Worm (Caenorhabditis elegans) whole organism, mixed stage, embryonic: ENCODE data around the gene F39G3.4.

Source experiments
- M03D4.4 ChIP-seq: sonication (generic microtip); optimal IDR thresholded peaks from 2 replicates; lab custom pipeline; 2017; ENCODE audit warnings: mild to moderate bottlenecking, missing genetic modification characterization, missing compliant biosample characterization
- bed-3 ChIP-seq: fragments of 200-800 bp; sonication (Bioruptor generic); optimal IDR thresholded peaks from 3 replicates; lab custom pipeline; 2018; ENCODE audit warnings: mild to moderate bottlenecking, missing genetic modification characterization, moderate library complexity, missing compliant biosample characterization
- ceh-43 ChIP-seq: fragments of 200-800 bp; sonication (Bioruptor generic); optimal IDR thresholded peaks from 2 replicates; lab custom pipeline; 2018; ENCODE audit warnings: mild to moderate bottlenecking, missing genetic modification characterization, moderate library complexity, missing compliant biosample characterization
- ces-1 ChIP-seq: fragments of 150-350 bp; optimal IDR thresholded peaks from 2 replicates; lab custom pipeline; 2014; ENCODE audit warnings: missing biosample characterization, missing genetic modification reagents, missing genetic modification characterization
- cnd-1 ChIP-seq: fragments of 200-800 bp; sonication (Bioruptor generic); optimal IDR thresholded peaks from 2 replicates; lab custom pipeline; 2018; ENCODE audit warnings: mild to moderate bottlenecking, missing genetic modification characterization, missing compliant biosample characterization
- flh-1 ChIP-seq: fragments of 200-800 bp; sonication (Bioruptor generic); optimal IDR thresholded peaks from 2 replicates; lab custom pipeline; 2018; ENCODE audit warnings: mild to moderate bottlenecking, missing genetic modification characterization, moderate library complexity, missing compliant biosample characterization
- ham-2 ChIP-seq: fragments of 200-800 bp; sonication (Bioruptor generic); optimal IDR thresholded peaks from 2 replicates; lab custom pipeline; 2018; ENCODE audit warnings: mild to moderate bottlenecking, missing genetic modification characterization, missing compliant biosample characterization
- mab-5 ChIP-seq: fragments of 150-350 bp; optimal IDR thresholded peaks from 2 replicates; lab custom pipeline; 2014; ENCODE audit warnings: missing biosample characterization, missing genetic modification characterization
- nhr-12 ChIP-seq: fragments of 150-350 bp; optimal IDR thresholded peaks from 2 replicates; lab custom pipeline; 2014; ENCODE audit warnings: missing biosample characterization, missing genetic modification characterization
- nhr-2 ChIP-seq: fragments of 150-350 bp; optimal IDR thresholded peaks from 2 replicates; lab custom pipeline; 2014; ENCODE audit warnings: missing biosample characterization, missing genetic modification characterization
- nhr-76 ChIP-seq: sonication (generic microtip); optimal IDR thresholded peaks from 2 replicates; lab custom pipeline; 2017; ENCODE audit warnings: missing biosample characterization, missing genetic modification characterization
- sem-2 ChIP-seq: fragments of 200-800 bp; sonication (Bioruptor generic); optimal IDR thresholded peaks from 2 replicates; lab custom pipeline; 2018; ENCODE audit warnings: mild to moderate bottlenecking, missing genetic modification characterization, missing compliant biosample characterization
- tbx-8 ChIP-seq: fragments of 200-800 bp; sonication (Bioruptor generic); optimal IDR thresholded peaks from 2 replicates; lab custom pipeline; 2018; ENCODE audit warnings: mild to moderate bottlenecking, missing genetic modification characterization, moderate library complexity, missing compliant biosample characterization
- unc-120 ChIP-seq: sonication (generic microtip); optimal IDR thresholded peaks from 2 replicates; lab custom pipeline; 2017; ENCODE audit warnings: missing genetic modification characterization, missing compliant biosample characterization; ENCODE audit not compliant: poor library complexity, severe bottlenecking
- zip-8 ChIP-seq: fragments of 150-350 bp; optimal IDR thresholded peaks from 2 replicates; lab custom pipeline; 2014; ENCODE audit warnings: missing biosample characterization, missing genetic modification characterization
- ztf-11 ChIP-seq: fragments of 150-350 bp; optimal IDR thresholded peaks from 2 replicates; lab custom pipeline; 2014; ENCODE audit warnings: missing biosample characterization, missing genetic modification characterization

The F39G3.4 gene

DNA sequence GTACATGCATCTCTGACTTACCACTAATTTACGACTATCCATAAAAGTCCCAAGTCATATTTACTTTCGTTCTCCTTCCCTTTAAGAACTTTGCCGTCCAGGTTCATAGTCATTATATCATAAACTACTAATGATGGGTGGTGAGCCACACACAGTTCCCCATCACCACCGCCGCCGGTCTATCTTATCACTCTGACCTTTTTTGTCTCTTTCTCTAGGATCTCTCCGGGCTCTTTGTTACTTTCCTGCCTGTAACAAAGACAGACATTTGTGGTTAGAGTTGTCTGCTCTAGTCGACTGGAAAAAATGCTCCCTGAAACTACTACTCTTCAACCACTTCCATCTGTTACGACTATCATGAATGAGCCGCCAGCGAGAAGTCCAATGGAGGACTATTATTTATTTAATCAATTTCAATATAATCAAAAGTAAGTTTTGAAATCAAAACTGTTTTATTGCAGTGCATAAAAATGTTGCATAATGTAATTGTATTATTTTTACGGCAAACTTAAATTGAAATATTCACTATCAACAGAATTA, 45.9 kb downstream of the F39G3.4 start, which contains the start of gene elt-7:
Gene elt-7 (plus strand): TSS at position 263 of the 540 bp plus-strand sequence.
- no peak for TF ChIP-seq ceh-43 (GFP tag; lab: Kevin White, UChicago)
- TF ChIP-seq zip-8 (tag; lab: Kevin White, UChicago), result no peak
- no peak for TF ChIP-seq nhr-76 (tag; lab: Kevin White, UChicago)
- no peak for TF ChIP-seq ces-1 (GFP tag; lab: Kevin White, UChicago)
- TF ChIP-seq cnd-1 (tag; lab: Kevin White, UChicago), result no peak
- no peak for TF ChIP-seq mab-5
- no peak for TF ChIP-seq flh-1
- TF ChIP-seq sem-2 (GFP tag; lab: Kevin White, UChicago), result no peak
- TF ChIP-seq ztf-11 (tag; lab: Kevin White, UChicago), result no peak
- TF ChIP-seq ham-2 (GFP tag; lab: Kevin White, UChicago), result no peak
- TF ChIP-seq tbx-8 (GFP tag; lab: Kevin White, UChicago), result no peak
- no peak for TF ChIP-seq nhr-2
- TF ChIP-seq nhr-12 (tag; lab: Kevin White, UChicago), result no peak

DNA sequence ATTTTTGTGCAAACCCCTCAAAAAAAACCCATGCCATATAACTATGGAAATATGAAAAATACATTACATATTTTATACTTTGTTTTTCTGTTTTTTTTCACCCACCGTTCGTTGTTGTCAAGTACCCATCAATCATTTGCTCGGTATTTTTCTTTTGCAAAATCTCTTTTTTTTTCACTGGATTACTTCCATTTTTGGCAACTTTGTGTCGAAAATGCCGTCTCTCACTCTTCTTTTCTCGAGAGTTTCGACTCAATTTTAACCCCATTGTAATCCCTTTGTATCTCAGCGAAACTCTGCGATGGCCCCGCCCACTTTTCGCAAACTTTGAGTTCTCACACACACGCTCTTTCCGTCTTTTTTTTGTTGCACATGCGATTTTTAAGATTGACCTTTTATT, 50.6 kb downstream of the F39G3.4 start:
- no peak for TF ChIP-seq sem-2 (GFP tag; lab: Kevin White, UChicago)
- TF ChIP-seq cnd-1 (tag; lab: Kevin White, UChicago), result no peak
- TF ChIP-seq unc-120, result peak; percentile 29
- TF ChIP-seq ceh-43 (GFP tag; lab: Kevin White, UChicago), result no peak
- no peak for TF ChIP-seq zip-8 (tag; lab: Kevin White, UChicago)
- no peak for TF ChIP-seq M03D4.4 (tag; lab: Kevin White, UChicago)
- TF ChIP-seq bed-3 (GFP tag; lab: Kevin White, UChicago), result no peak
